Fruit fly (Drosophila melanogaster) whole organism, embryonic: ENCODE measurements around the gene CG3368.

Experiments
- ATbp ChIP-seq: fragments of 200-800 bp; sonication (Bioruptor generic); optimal IDR thresholded peaks from 2 replicates; lab custom pipeline; 2017; ENCODE audit warnings: missing biosample characterization, mild to moderate bottlenecking, missing genetic modification characterization, missing genetic modification reagents
- Adf1 ChIP-seq: fragments of 200-800 bp; sonication (Bioruptor generic); IDR thresholded peaks from 2 replicates; pipeline ENCODE4 v1.3.6; 2022; ENCODE audit warnings: missing biosample characterization, missing genetic modification characterization
- CG12071 ChIP-seq: fragments of 200-800 bp; sonication (Bioruptor generic); optimal IDR thresholded peaks from 3 replicates; lab custom pipeline; 2018; ENCODE audit warnings: missing biosample characterization, mild to moderate bottlenecking, missing genetic modification characterization
- CG13123 ChIP-seq: fragments of 200-800 bp; sonication (Bioruptor generic); optimal IDR thresholded peaks from 2 replicates; lab custom pipeline; 2016; ENCODE audit warnings: missing biosample characterization, missing genetic modification characterization
- CG13894 ChIP-seq: fragments of 200-800 bp; sonication (Bioruptor generic); optimal IDR thresholded peaks from 3 replicates; lab custom pipeline; 2018; ENCODE audit warnings: missing biosample characterization, mild to moderate bottlenecking, missing genetic modification characterization, moderate library complexity
- CG1603 ChIP-seq: fragments of 200-800 bp; sonication (Bioruptor generic); optimal IDR thresholded peaks from 2 replicates; lab custom pipeline; 2019; ENCODE audit warnings: missing biosample characterization, mild to moderate bottlenecking, missing genetic modification characterization, moderate library complexity
- CG18476 ChIP-seq: fragments of 200-800 bp; sonication (Bioruptor generic); optimal IDR thresholded peaks from 2 replicates; lab custom pipeline; 2016; ENCODE audit warnings: missing biosample characterization, mild to moderate bottlenecking, missing genetic modification characterization
- CG4707 ChIP-seq: fragments of 200-800 bp; sonication (Bioruptor generic); optimal IDR thresholded peaks from 2 replicates; lab custom pipeline; 2018; ENCODE audit warnings: missing biosample characterization, mild to moderate bottlenecking, missing genetic modification characterization, moderate library complexity
- CG7372 ChIP-seq: fragments of 200-800 bp; sonication (Bioruptor generic); IDR thresholded peaks from 2 replicates; pipeline ENCODE4 v1.3.6; 2022; ENCODE audit warnings: missing biosample characterization, missing genetic modification characterization
- CG7786 ChIP-seq: fragments of 200-800 bp; sonication (Bioruptor generic); optimal IDR thresholded peaks from 2 replicates; lab custom pipeline; 2016; ENCODE audit warnings: missing biosample characterization, missing genetic modification characterization
- CG8359 ChIP-seq: fragments of 200-800 bp; sonication (Bioruptor generic); optimal IDR thresholded peaks from 2 replicates; lab custom pipeline; 2017; ENCODE audit warnings: missing biosample characterization, mild to moderate bottlenecking, missing genetic modification characterization, borderline replicate concordance
- CG9727 ChIP-seq: fragments of 200-800 bp; sonication (Bioruptor generic); optimal IDR thresholded peaks from 3 replicates; lab custom pipeline; 2017; ENCODE audit warnings: missing biosample characterization, mild to moderate bottlenecking, missing genetic modification characterization
- CrebB ChIP-seq: fragments of 200-800 bp; sonication (Bioruptor generic); optimal IDR thresholded peaks from 3 replicates; lab custom pipeline; 2018; ENCODE audit warnings: missing biosample characterization, mild to moderate bottlenecking, missing genetic modification characterization
- Dip3 ChIP-seq: fragments of 200-800 bp; sonication (Bioruptor generic); optimal IDR thresholded peaks from 3 replicates; lab custom pipeline; 2016; ENCODE audit warnings: missing biosample characterization, missing genetic modification characterization
- E2f2 ChIP-seq: fragments of 200-800 bp; sonication (Bioruptor generic); IDR thresholded peaks from 2 replicates; pipeline ENCODE4 v1.3.6; 2022; ENCODE audit warnings: missing biosample characterization, missing genetic modification characterization
- Ets97D ChIP-seq: fragments of 200-800 bp; sonication (Bioruptor generic); optimal IDR thresholded peaks from 3 replicates; lab custom pipeline; 2016; ENCODE audit warnings: missing biosample characterization, missing genetic modification characterization
- HHEX ChIP-seq: fragments of 200-800 bp; sonication (Bioruptor generic); optimal IDR thresholded peaks from 3 replicates; lab custom pipeline; 2017; ENCODE audit warnings: missing biosample characterization, mild to moderate bottlenecking, missing genetic modification characterization, missing genetic modification reagents
- Hr78 ChIP-seq, 2 experiments: fragments of 200-800 bp in 1 of 2; fragments of >200 bp in 1 of 2; sonication (Bioruptor generic) in 1 of 2; optimal IDR thresholded peaks; 2 replicates each; lab custom pipeline; 2017 to 2019; ENCODE audit warnings: missing biosample characterization in 2 of 2, missing genetic modification characterization in 2 of 2, mild to moderate bottlenecking in 1 of 2, moderate library complexity in 1 of 2
- Kr ChIP-seq: fragments of 200-800 bp; sonication (Bioruptor generic); optimal IDR thresholded peaks from 2 replicates; lab custom pipeline; 2017; ENCODE audit warnings: missing biosample characterization, mild to moderate bottlenecking, missing genetic modification characterization
- Lim3 ChIP-seq: fragments of 200-800 bp; sonication (Bioruptor generic); IDR thresholded peaks from 2 replicates; pipeline ENCODE4 v1.3.6; 2022; ENCODE audit warnings: missing biosample characterization, missing genetic modification characterization
- NK7.1 ChIP-seq: fragments of 200-800 bp; sonication (Bioruptor generic); optimal IDR thresholded peaks from 3 replicates; lab custom pipeline; 2016; ENCODE audit warnings: missing biosample characterization, missing genetic modification characterization
- Scr ChIP-seq: fragments of 200-800 bp; sonication (Bioruptor generic); IDR thresholded peaks from 2 replicates; pipeline ENCODE4 v1.3.6; 2022; ENCODE audit warnings: missing biosample characterization, missing genetic modification characterization; ENCODE audit not compliant: partially characterized antibody
- Side ChIP-seq: fragments of 200-800 bp; sonication (Bioruptor generic); optimal IDR thresholded peaks from 2 replicates; lab custom pipeline; 2016; ENCODE audit warnings: missing biosample characterization, missing genetic modification characterization
- Ssrp ChIP-seq: fragments of 200-800 bp; sonication (Bioruptor generic); optimal IDR thresholded peaks from 2 replicates; lab custom pipeline; 2018; ENCODE audit warnings: missing biosample characterization, mild to moderate bottlenecking, missing genetic modification characterization, moderate library complexity
- al ChIP-seq: fragments of 200-800 bp; sonication (Bioruptor generic); IDR thresholded peaks from 2 replicates; pipeline ENCODE4 v1.3.6; 2022; ENCODE audit warnings: missing biosample characterization, missing genetic modification characterization
- amos ChIP-seq: fragments of 200-800 bp; sonication (Bioruptor generic); IDR thresholded peaks from 2 replicates; pipeline ENCODE4 v1.3.6; 2022; ENCODE audit warnings: missing biosample characterization, missing genetic modification characterization; ENCODE audit not compliant: partially characterized antibody
- aop ChIP-seq: fragments of 200-800 bp; sonication (Bioruptor generic); IDR thresholded peaks from 2 replicates; pipeline ENCODE4 v1.3.6; 2022; ENCODE audit warnings: missing biosample characterization, missing genetic modification characterization
- ap ChIP-seq: fragments of 200-800 bp; sonication (Bioruptor generic); IDR thresholded peaks from 2 replicates; pipeline ENCODE4 v1.3.6; 2022; ENCODE audit warnings: missing biosample characterization, missing genetic modification characterization
- br ChIP-seq: fragments of >200 bp; optimal IDR thresholded peaks from 2 replicates; lab custom pipeline; 2017
- crc ChIP-seq: fragments of 200-800 bp; sonication (Bioruptor generic); optimal IDR thresholded peaks from 2 replicates; lab custom pipeline; 2016; ENCODE audit warnings: missing biosample characterization, missing genetic modification characterization
- croc ChIP-seq: fragments of 200-800 bp; sonication (Bioruptor generic); conservative IDR thresholded peaks from 3 replicates; pipeline ENCODE4 v1.3.6; 2022; ENCODE audit warnings: missing biosample characterization, missing genetic modification characterization
- crol ChIP-seq: fragments of 200-800 bp; sonication (Bioruptor generic); IDR thresholded peaks from 2 replicates; pipeline ENCODE4 v1.3.6; 2022; ENCODE audit warnings: missing biosample characterization, missing genetic modification characterization
- dpn ChIP-seq, 2 experiments: fragments of 200-800 bp; sonication (Bioruptor generic); optimal IDR thresholded peaks; 3 replicates each; lab custom pipeline; 2016; ENCODE audit warnings: missing biosample characterization in 2 of 2, missing genetic modification characterization in 2 of 2
- fd96Cb ChIP-seq: fragments of 200-800 bp; sonication (Bioruptor generic); optimal IDR thresholded peaks from 2 replicates; lab custom pipeline; 2018; ENCODE audit warnings: missing biosample characterization, mild to moderate bottlenecking, missing genetic modification characterization, moderate library complexity
- gce ChIP-seq: fragments of 200-800 bp; sonication (Bioruptor generic); IDR thresholded peaks from 3 replicates; pipeline ENCODE4 v1.3.6; 2022; ENCODE audit warnings: missing biosample characterization, missing genetic modification characterization
- gsb-n ChIP-seq: fragments of 200-800 bp; sonication (Bioruptor generic); optimal IDR thresholded peaks from 3 replicates; lab custom pipeline; 2018; ENCODE audit warnings: missing biosample characterization, mild to moderate bottlenecking, missing genetic modification characterization
- nau ChIP-seq: fragments of 200-800 bp; sonication (Bioruptor generic); optimal IDR thresholded peaks from 3 replicates; lab custom pipeline; 2017; ENCODE audit warnings: missing biosample characterization, mild to moderate bottlenecking, missing genetic modification characterization, missing genetic modification reagents
- nerfin-1 ChIP-seq: fragments of 200-800 bp; sonication (Bioruptor generic); optimal IDR thresholded peaks from 3 replicates; lab custom pipeline; 2019; ENCODE audit warnings: missing biosample characterization, mild to moderate bottlenecking, missing genetic modification characterization, moderate library complexity
- psq ChIP-seq: fragments of 200-800 bp; sonication (Bioruptor generic); optimal IDR thresholded peaks from 2 replicates; lab custom pipeline; 2017; ENCODE audit warnings: missing biosample characterization, missing genetic modification characterization
- pzg ChIP-seq: fragments of 200-800 bp; sonication (Bioruptor generic); optimal IDR thresholded peaks from 3 replicates; lab custom pipeline; 2018; ENCODE audit warnings: missing biosample characterization, mild to moderate bottlenecking, missing genetic modification characterization, moderate library complexity
- slbo ChIP-seq: fragments of 200-800 bp; sonication (Bioruptor generic); IDR thresholded peaks from 2 replicates; pipeline ENCODE4 v1.3.6; 2022; ENCODE audit warnings: missing biosample characterization, missing genetic modification characterization
- slp2 ChIP-seq: fragments of 200-800 bp; sonication (Bioruptor generic); optimal IDR thresholded peaks from 2 replicates; lab custom pipeline; 2016; ENCODE audit warnings: missing biosample characterization, missing genetic modification characterization
- tgo ChIP-seq: fragments of 200-800 bp; sonication (Bioruptor generic); IDR thresholded peaks from 3 replicates; pipeline ENCODE4 v1.3.6; 2022; ENCODE audit warnings: missing biosample characterization, missing genetic modification characterization
- tll ChIP-seq, 2 experiments: fragments of 200-800 bp in 1 of 2; fragments of >200 bp in 1 of 2; sonication (Bioruptor generic) in 1 of 2; optimal IDR thresholded peaks; 2 replicates each; lab custom pipeline; 2017 to 2019; ENCODE audit warnings: missing biosample characterization in 2 of 2, missing genetic modification characterization in 2 of 2, mild to moderate bottlenecking in 1 of 2, moderate library complexity in 1 of 2
- usp ChIP-seq: fragments of >200 bp; optimal IDR thresholded peaks from 2 replicates; lab custom pipeline; 2017; ENCODE audit warnings: missing biosample characterization, missing genetic modification characterization
- zen2 ChIP-seq: fragments of 200-800 bp; sonication (Bioruptor generic); IDR thresholded peaks from 3 replicates; pipeline ENCODE4 v1.3.6; 2022; ENCODE audit warnings: missing biosample characterization, missing genetic modification characterization; ENCODE audit not compliant: partially characterized antibody

The CG3368 gene

DNA sequence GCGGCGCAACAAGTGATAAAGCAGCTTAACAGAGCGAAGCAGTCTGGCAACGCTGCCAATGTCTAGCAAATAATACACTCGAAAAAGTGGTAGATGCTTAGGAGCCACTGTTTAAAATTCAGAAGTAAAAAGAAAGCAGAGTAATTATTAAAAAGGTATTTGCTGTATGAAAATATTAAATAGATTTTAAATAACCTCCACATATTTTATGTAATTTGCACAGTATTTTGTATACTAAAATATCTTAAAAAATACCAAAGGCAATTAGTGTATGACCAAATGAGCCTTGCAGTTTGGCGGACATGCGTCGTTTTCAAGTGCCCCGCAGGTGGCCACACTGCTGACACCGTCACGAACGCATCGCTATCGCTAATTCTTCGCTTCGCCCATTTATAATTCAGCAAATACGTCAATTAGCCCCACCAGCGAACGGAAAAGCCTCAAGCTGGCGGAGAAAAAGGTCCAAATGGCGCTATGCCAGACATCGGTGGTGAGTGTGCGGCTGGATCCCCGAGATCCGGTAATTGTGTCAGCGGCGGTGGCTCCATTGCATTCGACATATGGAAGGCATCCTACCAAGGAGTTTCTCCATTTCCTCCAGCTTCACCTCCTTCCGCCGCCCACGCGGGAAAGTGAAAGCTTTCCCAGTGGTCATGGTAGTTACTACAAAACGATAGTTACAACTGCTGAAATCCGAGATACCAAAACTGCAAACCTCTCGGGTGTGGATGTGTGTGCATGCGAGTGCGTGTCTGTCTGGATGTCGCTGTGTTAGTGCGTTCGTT lies 30.3 kb upstream of the CG3368 start, which contains the start of gene pll (continued):
- TF ChIP-seq Hr78 (GFP tag; optimal IDR thresholded peaks at IDR 0.05; lab: Kevin White, UChicago) (no peak), gsb-n (tag; lab: Kevin White, UChicago) (peak; percentile 83), CG7786 (GFP tag; lab: Kevin White, UChicago) (peak; percentile 57), crol (GFP tag; lab: Robert Waterston, UW) (no peak), tgo (GFP tag; lab: Robert Waterston, UW) (peak; percentile 90), NK7.1 (GFP tag; lab: Kevin White, UChicago) (no peak), usp (GFP tag; lab: Kevin White, UChicago) (no peak), CG12071 (GFP tag; lab: Kevin White, UChicago) (no peak), croc (peak; percentile 55), Side (GFP tag; lab: Kevin White, UChicago) (peak; percentile 41), ap (GFP tag; lab: Robert Waterston, UW) (peak; percentile 58), psq (GFP tag; lab: Kevin White, UChicago) (peak; percentile 37), nerfin-1 (peak; percentile 53), al (GFP tag; lab: Robert Waterston, UW) (peak; percentile 83), Scr (GFP tag; lab: Robert Waterston, UW) (peak; percentile 61), Adf1 (GFP tag; lab: Robert Waterston, UW) (peak; percentile 67), HHEX (GFP tag; lab: Kevin White, UChicago) (peak; percentile 51), aop (GFP tag; lab: Robert Waterston, UW) (no peak), CG9727 (GFP tag; lab: Kevin White, UChicago) (peak; percentile 82), dpn (GFP tag; optimal IDR thresholded peaks at IDR 0.05; lab: Kevin White, UChicago) (peak; percentile 84 to 90), gce (peak; percentile 79; the same call in 2 of the 3 replicates), nau (GFP tag; lab: Kevin White, UChicago) (no peak), tll (GFP tag; optimal IDR thresholded peaks at IDR 0.05; lab: Kevin White, UChicago) (peak in 1 of 2 experiments; percentile 44), Dip3 (peak; percentile 64), CG8359 (no peak), Ssrp (tag; lab: Kevin White, UChicago) (peak; percentile 70), CG13123 (GFP tag; lab: Kevin White, UChicago) (peak; percentile 79), Kr (GFP tag; lab: Kevin White, UChicago) (no peak), amos (GFP tag; lab: Robert Waterston, UW) (peak; percentile 50; the same call in 1 of the 2 replicates), slbo (GFP tag; lab: Robert Waterston, UW) (peak; percentile 96), crc (GFP tag; lab: Kevin White, UChicago) (peak; percentile 64), CG18476 (GFP tag; lab: Kevin White, UChicago) (peak; percentile 70), pzg (peak; percentile 93), CG4707 (no peak), br (lab: Kevin White, UChicago) (no peak), CG7372 (GFP tag; lab: Robert Waterston, UW) (peak; percentile 83), CG13894 (tag; lab: Kevin White, UChicago) (no peak), Ets97D (GFP tag; lab: Kevin White, UChicago) (peak; percentile 84), CrebB (tag; lab: Kevin White, UChicago) (peak; percentile 40), slp2 (peak; percentile 28), zen2 (no peak), Lim3 (GFP tag; lab: Robert Waterston, UW) (0 out of 2 replicates have a peak, but pooled peaks have one; percentile 7), fd96Cb (tag; lab: Kevin White, UChicago) (peak; percentile 75), ATbp (GFP tag; lab: Kevin White, UChicago) (no peak), CG1603 (peak; percentile 71), E2f2 (GFP tag; lab: Robert Waterston, UW) (peak; percentile 74)
